Worm (Caenorhabditis elegans): Measurements from ENCODE around the gene gpb-1.

The gpb-1 gene

DNA sequence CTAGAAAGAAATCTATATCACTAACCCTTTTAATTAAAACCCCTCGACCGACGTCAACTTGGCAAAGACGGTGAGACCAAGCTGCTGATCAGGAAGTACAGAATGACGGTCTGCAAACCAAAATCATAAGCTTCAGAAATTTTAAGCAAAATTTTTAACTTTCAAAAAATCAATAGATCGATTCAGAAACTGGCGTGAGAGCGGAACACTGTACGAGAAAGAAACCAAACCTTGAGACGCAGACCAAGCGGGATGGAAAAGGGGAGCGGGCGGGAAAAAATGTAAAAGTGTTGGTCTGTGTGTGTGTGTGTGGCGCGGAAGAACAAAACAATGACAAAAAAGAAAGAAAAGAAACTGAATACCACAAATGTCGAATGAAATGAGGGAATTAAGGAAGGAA, at the start of gene gpb-1, which contains the start of gene F44E5.17:
gpb-1 (minus strand) TSS at position 118 of the 400 bp plus-strand sequence.
F44E5.17 (minus strand) TSS at position 101 of the 400 bp plus-strand sequence.
- TF ChIP-seq dao-5 (tag; optimal IDR thresholded peaks at IDR 0.05) (no peak), him-1 (tag; optimal IDR thresholded peaks at IDR 0.05) (no peak), W03F9.2 (tag; optimal IDR thresholded peaks at IDR 0.05) (no peak)

DNA sequence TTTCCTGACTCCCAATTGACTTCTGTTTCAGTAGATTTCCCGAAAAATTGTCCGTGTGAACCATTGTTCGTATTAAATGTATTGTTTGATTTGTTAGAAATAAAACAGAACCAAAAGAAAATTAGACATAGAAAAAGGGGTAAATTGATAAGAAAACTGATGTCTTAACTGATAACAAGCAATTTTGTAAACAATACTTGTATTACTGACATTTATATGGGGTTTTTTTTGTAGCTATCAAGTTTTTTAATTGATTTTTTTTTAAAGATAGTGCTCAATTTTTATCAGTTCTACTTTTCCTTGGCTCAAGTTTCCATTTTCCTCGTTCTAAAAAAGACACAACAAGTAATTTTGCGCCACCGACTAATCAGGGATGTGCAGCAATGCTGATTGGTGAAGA, 48.8 kb upstream of the gpb-1 start:
- TF ChIP-seq dao-5 (tag; optimal IDR thresholded peaks at IDR 0.05) (no peak), him-1 (tag; optimal IDR thresholded peaks at IDR 0.05) (no peak), W03F9.2 (tag; optimal IDR thresholded peaks at IDR 0.05) (no peak)

DNA sequence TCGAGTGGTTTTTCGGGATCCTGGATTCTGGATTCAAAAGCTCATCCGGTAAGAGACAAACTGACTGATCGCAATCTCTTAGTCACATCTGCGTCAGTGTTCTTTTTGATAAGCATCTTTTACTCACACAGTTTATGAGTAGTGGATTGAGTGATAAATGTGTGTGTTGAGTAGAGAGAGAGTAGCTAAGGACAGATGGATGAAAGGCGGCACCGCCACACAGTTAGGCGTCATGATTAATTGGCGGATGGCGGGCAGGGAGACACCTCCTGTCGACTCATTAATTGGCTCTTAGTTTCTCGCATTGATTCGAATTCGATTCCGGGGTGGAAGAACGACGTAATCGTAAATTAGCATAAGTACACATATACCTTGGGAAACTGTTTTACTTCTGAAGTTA, 46.0 kb upstream of the gpb-1 start:
- TF ChIP-seq dao-5 (tag; optimal IDR thresholded peaks at IDR 0.05): no peak
- TF ChIP-seq him-1 (tag; optimal IDR thresholded peaks at IDR 0.05): no peak
- TF ChIP-seq W03F9.2 (tag; optimal IDR thresholded peaks at IDR 0.05): no peak

DNA sequence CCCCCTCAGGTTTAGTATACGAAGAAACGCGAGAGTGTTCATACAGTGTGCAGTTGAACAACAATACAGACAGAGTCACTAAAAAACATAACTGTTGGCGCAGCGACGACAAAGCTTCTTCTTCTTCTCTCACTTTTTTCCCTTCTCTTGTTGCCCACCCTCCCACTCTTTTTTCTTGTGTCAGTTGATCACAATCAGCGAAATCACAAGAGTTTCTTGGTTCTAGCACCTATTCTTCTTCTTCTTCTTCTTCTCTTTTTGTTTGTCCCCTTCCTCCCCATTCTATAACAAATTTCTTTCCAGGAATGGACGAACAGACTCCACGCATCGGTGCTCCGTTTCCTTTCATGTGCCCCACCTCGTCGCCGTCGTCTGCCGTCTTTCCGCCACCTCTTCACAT, 42.0 kb upstream of the gpb-1 start, which contains the start of gene F43G6.4:
F43G6.4 (plus strand) TSS at position 301 of the 400 bp plus-strand sequence.
- no peak for TF ChIP-seq dao-5 (tag; optimal IDR thresholded peaks at IDR 0.05)
- TF ChIP-seq him-1 (tag; optimal IDR thresholded peaks at IDR 0.05): no peak
- no peak for TF ChIP-seq W03F9.2 (tag; optimal IDR thresholded peaks at IDR 0.05)

DNA sequence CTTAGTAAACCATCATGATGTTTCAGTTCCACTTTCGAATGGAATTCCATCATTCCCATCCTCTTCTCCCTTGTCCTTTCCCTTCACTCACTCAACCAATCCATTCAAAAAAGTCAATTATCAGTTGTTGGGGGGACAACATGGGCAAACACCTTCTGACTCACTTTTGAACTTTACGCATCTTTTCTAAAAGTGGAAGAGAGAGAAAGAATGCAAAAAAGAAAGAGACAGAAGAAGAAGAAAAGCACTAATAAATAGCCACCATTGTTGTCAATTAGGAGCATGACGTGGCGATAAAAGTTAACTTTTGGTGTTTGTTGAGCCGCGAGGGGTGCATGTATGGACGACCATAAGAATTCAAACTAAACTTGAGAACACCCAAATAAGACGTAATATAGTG, 39.6 kb upstream of the gpb-1 start:
- TF ChIP-seq him-1 (tag; optimal IDR thresholded peaks at IDR 0.05) (no peak), dao-5 (tag; optimal IDR thresholded peaks at IDR 0.05) (no peak), W03F9.2 (tag; optimal IDR thresholded peaks at IDR 0.05) (no peak)

DNA sequence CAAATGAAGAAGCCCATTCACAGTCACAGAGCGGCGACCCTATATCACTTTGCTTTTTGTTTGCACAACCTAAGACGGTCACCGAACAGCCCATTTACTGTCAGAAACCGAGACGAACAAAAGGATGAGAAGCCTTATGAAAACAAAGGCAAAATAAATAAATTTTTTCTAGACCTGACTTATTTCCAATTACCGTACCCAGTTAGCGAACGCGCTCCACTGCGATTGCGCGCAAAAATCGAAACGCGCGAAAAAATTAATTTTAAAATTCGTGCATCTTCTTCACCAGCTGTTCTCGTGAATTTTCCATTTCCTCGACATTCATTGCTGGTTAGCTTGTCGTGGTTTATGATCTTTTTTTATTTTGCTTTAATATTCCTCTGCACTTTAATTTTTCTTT, 34.1 kb upstream of the gpb-1 start, which contains the start of gene F43G6.16:
F43G6.16 (minus strand) TSS at position 141 of the 400 bp plus-strand sequence.
- TF ChIP-seq him-1 (tag; optimal IDR thresholded peaks at IDR 0.05) (no peak), W03F9.2 (tag; optimal IDR thresholded peaks at IDR 0.05) (no peak), dao-5 (tag; optimal IDR thresholded peaks at IDR 0.05) (no peak)

DNA sequence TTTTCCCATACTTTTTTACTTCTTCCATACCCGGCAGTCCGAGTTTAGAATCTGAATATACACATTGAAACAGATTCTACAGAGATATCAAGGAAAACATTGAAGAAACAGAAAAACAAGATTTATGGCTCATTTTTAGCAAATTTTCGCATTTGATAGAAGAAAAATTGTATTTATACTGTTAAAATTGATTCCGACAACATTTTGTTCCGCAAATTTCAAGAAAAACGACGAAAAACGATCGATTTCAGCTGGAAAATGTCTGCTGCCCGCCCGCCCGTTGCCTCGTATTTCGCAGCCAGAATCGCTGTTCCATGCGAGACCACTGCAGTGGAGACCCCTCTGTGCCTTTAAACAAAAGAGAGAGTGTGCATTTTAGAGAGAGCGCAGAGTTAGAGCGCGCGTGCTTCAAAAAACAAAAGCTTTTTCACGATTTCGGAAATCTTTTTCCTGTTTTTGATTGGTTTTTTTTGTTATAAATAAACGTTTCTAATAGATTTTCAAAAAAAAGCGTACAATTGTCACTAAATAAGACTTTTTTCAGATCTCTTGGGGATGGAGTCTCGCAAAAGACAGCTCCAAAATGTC, 29.6 kb upstream of the gpb-1 start, which contains the start of the genes patr-1 and dna-2:
patr-1 (minus strand) TSS at position 51 of the 588 bp plus-strand sequence.
dna-2 (plus strand) TSS at position 538 of the 588 bp plus-strand sequence.
- TF ChIP-seq dao-5 (tag; optimal IDR thresholded peaks at IDR 0.05): no peak
- no peak for TF ChIP-seq him-1 (tag; optimal IDR thresholded peaks at IDR 0.05)
- TF ChIP-seq W03F9.2 (tag; optimal IDR thresholded peaks at IDR 0.05): no peak

DNA sequence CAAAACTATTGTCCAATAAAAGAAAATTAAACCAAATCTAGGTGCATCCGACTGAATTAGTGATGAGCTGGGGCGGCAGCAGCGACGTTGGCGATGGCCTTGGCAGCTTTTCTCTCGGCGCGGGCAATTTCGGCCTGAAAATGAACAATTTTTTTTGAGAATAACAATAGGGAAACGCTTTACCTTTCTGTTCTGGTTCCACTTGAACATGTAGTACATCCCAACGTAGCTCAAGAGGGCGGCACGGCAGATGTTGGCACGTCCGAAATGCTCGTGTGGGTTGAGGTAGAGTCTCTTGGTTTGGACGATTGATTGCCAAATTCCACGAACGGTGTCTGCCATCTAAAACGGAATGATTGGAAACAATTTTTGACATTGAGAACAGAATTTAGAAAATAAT, 25.8 kb upstream of the gpb-1 start, which contains the start of gene F44E5.1:
F44E5.1 (minus strand) TSS at position 342 of the 400 bp plus-strand sequence.
- TF ChIP-seq him-1 (tag; optimal IDR thresholded peaks at IDR 0.05) (no peak), dao-5 (tag; optimal IDR thresholded peaks at IDR 0.05) (no peak), W03F9.2 (tag; optimal IDR thresholded peaks at IDR 0.05) (no peak)

DNA sequence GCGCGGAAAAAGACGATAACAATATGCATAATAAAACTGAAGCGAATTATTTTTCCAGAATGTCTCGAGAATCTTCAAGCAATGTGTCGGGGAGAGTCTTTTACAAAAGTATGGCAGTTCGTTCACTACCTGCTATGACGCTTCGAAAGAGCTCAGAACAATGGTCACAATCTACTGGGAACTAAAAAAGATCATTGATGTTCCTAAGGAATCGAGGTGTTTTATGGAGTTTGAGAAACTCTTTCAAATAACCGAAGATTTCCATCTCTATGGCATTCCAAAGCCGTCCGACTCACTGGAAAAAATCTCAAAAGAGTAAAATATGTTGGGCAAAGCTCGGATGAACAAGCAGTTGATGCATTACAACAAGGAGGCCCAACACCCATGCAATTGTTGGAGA, 24.0 kb upstream of the gpb-1 start, which contains the start of gene F44E5.15:
F44E5.15 (plus strand) TSS at position 301 of the 400 bp plus-strand sequence.
- TF ChIP-seq W03F9.2 (tag; optimal IDR thresholded peaks at IDR 0.05) (no peak), him-1 (tag; optimal IDR thresholded peaks at IDR 0.05) (no peak), dao-5 (tag; optimal IDR thresholded peaks at IDR 0.05) (no peak)

DNA sequence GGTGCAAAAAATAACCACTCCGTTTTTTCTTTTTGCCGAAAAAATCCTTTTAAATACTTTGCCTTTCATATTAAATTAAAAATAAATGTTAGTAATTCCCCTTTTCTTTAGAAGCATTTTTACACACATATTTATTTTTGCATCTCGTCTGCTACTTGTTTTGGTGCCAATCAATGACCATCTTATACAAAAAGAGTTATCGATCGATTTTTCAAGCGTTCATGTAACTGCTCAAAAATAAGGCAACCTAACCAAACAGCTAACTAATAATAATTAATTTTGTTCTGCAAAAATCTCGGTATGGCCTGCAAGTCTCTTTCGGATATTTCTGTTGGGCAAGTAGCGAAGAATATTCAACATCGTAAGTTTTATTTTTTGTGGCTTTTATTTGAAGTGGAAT, 18.1 kb upstream of the gpb-1 start, which contains the start of gene F44E5.2:
F44E5.2 (plus strand) TSS at position 301 of the 400 bp plus-strand sequence.
- TF ChIP-seq him-1 (tag; optimal IDR thresholded peaks at IDR 0.05) (no peak), dao-5 (tag; optimal IDR thresholded peaks at IDR 0.05) (no peak), W03F9.2 (tag; optimal IDR thresholded peaks at IDR 0.05) (no peak)

DNA sequence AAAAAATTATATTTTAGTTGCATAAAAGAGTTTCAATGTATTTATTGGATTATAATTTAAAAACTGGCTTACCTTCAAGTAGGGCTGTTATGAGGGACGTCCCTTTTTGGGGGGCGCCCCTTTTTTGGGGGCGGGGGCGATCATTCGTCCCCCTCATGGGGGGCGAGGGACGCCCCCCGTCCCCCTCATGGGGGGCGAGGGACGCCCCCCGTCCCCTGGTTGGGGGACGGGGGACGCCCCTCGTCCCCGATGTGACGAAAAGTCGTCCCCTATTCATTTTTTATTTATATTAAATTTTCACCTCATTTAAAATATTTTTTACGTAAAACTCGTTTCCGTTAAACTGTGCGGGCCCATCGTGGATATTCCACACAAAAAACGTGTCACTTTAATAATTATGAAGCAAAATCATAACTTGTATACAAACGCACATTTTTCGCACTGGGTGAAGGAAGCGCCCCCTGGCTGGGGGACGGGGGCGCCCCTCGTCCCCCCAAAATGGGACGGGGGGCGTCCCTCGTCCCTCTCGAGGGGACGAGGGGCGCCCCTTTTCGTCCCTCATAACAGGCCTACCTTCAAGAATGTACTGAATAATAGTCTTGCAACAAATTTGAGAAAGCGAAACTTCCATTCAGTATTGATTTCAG, 17.2 kb upstream of the gpb-1 start:
- TF ChIP-seq him-1 (tag; optimal IDR thresholded peaks at IDR 0.05): no peak
- TF ChIP-seq dao-5 (tag; optimal IDR thresholded peaks at IDR 0.05): no peak
- TF ChIP-seq W03F9.2 (tag; optimal IDR thresholded peaks at IDR 0.05): no peak

DNA sequence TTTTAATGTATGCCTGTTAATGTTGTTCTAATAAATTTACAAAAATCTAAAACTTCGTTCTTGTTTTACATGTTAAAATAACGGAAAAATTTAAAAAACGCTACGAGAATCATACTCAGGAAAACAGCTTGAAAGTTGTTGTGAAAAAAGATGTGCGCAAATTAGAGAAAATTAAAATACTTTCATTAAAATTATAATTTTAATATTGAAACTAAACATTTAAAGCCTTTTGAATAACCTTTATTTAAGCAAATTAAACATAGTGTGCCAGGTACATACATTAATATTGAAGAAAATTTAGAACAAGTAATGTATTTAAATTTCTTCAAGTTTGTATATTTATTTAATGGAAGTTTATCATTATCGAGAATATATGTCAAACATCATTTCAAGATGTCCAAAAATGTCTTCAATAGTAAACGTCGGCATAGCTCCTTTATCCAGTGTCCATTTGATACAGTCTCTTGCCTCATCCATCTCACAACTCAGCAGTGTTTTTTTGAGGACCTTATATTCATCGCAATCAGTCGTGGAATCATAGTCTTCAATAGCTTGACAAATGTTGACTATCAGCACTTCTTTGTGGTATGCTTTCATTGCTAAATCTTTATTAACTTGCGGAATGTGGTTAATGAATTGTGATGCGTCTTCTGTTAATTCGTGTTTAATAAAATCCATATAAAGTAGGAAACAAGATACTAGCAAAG, 13.5 kb upstream of the gpb-1 start:
- TF ChIP-seq W03F9.2 (tag; optimal IDR thresholded peaks at IDR 0.05) (peak; percentile 92), him-1 (tag; optimal IDR thresholded peaks at IDR 0.05) (no peak)

DNA sequence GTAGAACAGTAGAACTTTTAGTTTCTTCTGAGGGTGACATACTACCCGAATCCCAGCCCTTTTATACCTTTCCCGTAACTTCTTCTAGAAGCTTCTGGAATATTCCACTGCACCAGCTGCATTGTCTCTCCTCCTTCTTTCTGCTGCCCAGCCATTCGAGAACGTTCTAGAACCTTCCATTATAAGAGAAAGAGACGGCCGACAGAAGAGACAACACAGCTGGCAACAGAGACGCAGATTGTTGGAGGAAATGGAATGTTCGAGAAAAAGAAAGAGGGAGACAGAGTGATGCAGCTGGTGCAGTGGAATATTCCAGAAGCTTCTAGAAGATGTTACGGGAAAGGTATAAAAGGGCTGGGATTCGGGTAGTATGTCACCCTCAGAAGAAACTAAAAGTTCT, 10.9 kb upstream of the gpb-1 start, which contains the start of the genes F44E5.4 and F44E5.5:
F44E5.4 (minus strand) TSS at position 35 of the 400 bp plus-strand sequence.
F44E5.5 (plus strand) TSS at position 386 of the 400 bp plus-strand sequence.
- TF ChIP-seq him-1 (tag; optimal IDR thresholded peaks at IDR 0.05): peak; percentile 35
